Fruit fly (Drosophila melanogaster) whole organism, embryonic: Measurements from ENCODE around the gene aos.

Experiments
- Asciz ChIP-seq: fragments of 200-800 bp; sonication (Bioruptor generic); optimal IDR thresholded peaks from 2 replicates; lab custom pipeline; 2017; ENCODE audit warnings: missing biosample characterization, mild to moderate bottlenecking, missing genetic modification characterization, missing genetic modification reagents
- Blimp-1 ChIP-seq: fragments of 200-800 bp; sonication (Bioruptor generic); optimal IDR thresholded peaks from 3 replicates; lab custom pipeline; 2018; ENCODE audit warnings: missing biosample characterization, missing genetic modification characterization, mild to moderate bottlenecking, moderate library complexity, missing genetic modification reagents
- CG10209 ChIP-seq: fragments of 200-800 bp; sonication (Bioruptor generic); optimal IDR thresholded peaks from 3 replicates; lab custom pipeline; 2017; ENCODE audit warnings: missing biosample characterization, mild to moderate bottlenecking, missing genetic modification characterization, missing genetic modification reagents
- CG10267 ChIP-seq: fragments of 200-800 bp; sonication (Bioruptor generic); optimal IDR thresholded peaks from 2 replicates; lab custom pipeline; 2018; ENCODE audit warnings: missing biosample characterization, mild to moderate bottlenecking, missing genetic modification characterization, moderate library complexity
- CG10366 ChIP-seq: fragments of 200-800 bp; sonication (Bioruptor generic); IDR thresholded peaks from 2 replicates; pipeline ENCODE4 v1.3.6; 2022; ENCODE audit warnings: missing biosample characterization, missing genetic modification characterization
- CG10979 ChIP-seq: fragments of 200-800 bp; sonication (Bioruptor generic); optimal IDR thresholded peaks from 2 replicates; lab custom pipeline; 2018; ENCODE audit warnings: missing biosample characterization, mild to moderate bottlenecking, missing genetic modification characterization, moderate library complexity
- CG11504 ChIP-seq: fragments of 200-800 bp; sonication (Bioruptor generic); optimal IDR thresholded peaks from 3 replicates; lab custom pipeline; 2019; ENCODE audit warnings: missing biosample characterization, mild to moderate bottlenecking, missing genetic modification characterization, moderate library complexity
- CG11696 ChIP-seq: fragments of 200-800 bp; sonication (Bioruptor generic); IDR thresholded peaks from 2 replicates; pipeline ENCODE4 v1.3.6; 2022; ENCODE audit warnings: missing biosample characterization, missing genetic modification characterization
- CG12071 ChIP-seq: fragments of 200-800 bp; sonication (Bioruptor generic); optimal IDR thresholded peaks from 3 replicates; lab custom pipeline; 2018; ENCODE audit warnings: missing biosample characterization, mild to moderate bottlenecking, missing genetic modification characterization
- CG12769 ChIP-seq: fragments of 200-800 bp; sonication (Bioruptor generic); optimal IDR thresholded peaks from 2 replicates; lab custom pipeline; 2019; ENCODE audit warnings: missing biosample characterization, mild to moderate bottlenecking, missing genetic modification characterization, moderate library complexity
- CG12942 ChIP-seq: fragments of 200-800 bp; sonication (Bioruptor generic); optimal IDR thresholded peaks from 3 replicates; lab custom pipeline; 2016; ENCODE audit warnings: missing biosample characterization, missing genetic modification characterization
- CG13123 ChIP-seq: fragments of 200-800 bp; sonication (Bioruptor generic); optimal IDR thresholded peaks from 2 replicates; lab custom pipeline; 2016; ENCODE audit warnings: missing biosample characterization, missing genetic modification characterization
- CG15011 ChIP-seq: fragments of 200-800 bp; sonication (Bioruptor generic); optimal IDR thresholded peaks from 3 replicates; lab custom pipeline; 2018; ENCODE audit warnings: missing biosample characterization, mild to moderate bottlenecking, missing genetic modification characterization
- CG15269 ChIP-seq: fragments of 200-800 bp; sonication (Bioruptor generic); optimal IDR thresholded peaks from 2 replicates; lab custom pipeline; 2018; ENCODE audit warnings: missing biosample characterization, mild to moderate bottlenecking, missing genetic modification characterization, moderate library complexity
- CG2120 ChIP-seq: fragments of 200-800 bp; sonication (Bioruptor generic); optimal IDR thresholded peaks from 3 replicates; lab custom pipeline; 2016; ENCODE audit warnings: missing biosample characterization, missing genetic modification characterization
- CG2202 ChIP-seq: fragments of 200-800 bp; sonication (Bioruptor generic); optimal IDR thresholded peaks from 2 replicates; lab custom pipeline; 2018; ENCODE audit warnings: missing biosample characterization, mild to moderate bottlenecking, missing genetic modification characterization
- CG30431 ChIP-seq: fragments of 200-800 bp; sonication (Bioruptor generic); optimal IDR thresholded peaks from 2 replicates; lab custom pipeline; 2017; ENCODE audit warnings: missing biosample characterization, missing genetic modification characterization
- CG32772 ChIP-seq: fragments of 200-800 bp; sonication (Bioruptor generic); IDR thresholded peaks from 2 replicates; pipeline ENCODE4 v1.3.6; 2022; ENCODE audit warnings: missing biosample characterization, missing genetic modification characterization
- CG4282 ChIP-seq: fragments of 200-800 bp; sonication (Bioruptor generic); optimal IDR thresholded peaks from 2 replicates; lab custom pipeline; 2016; ENCODE audit warnings: missing biosample characterization, missing genetic modification characterization
- CG6765 ChIP-seq: fragments of 200-800 bp; sonication (Bioruptor generic); optimal IDR thresholded peaks from 3 replicates; lab custom pipeline; 2017; ENCODE audit warnings: missing biosample characterization, mild to moderate bottlenecking, missing genetic modification characterization
- CG6813 ChIP-seq: fragments of 200-800 bp; sonication (Bioruptor generic); optimal IDR thresholded peaks from 2 replicates; lab custom pipeline; 2017; ENCODE audit warnings: missing biosample characterization, missing genetic modification characterization, mild to moderate bottlenecking, moderate library complexity, missing genetic modification reagents
- CG8388 ChIP-seq: fragments of 200-800 bp; sonication (Bioruptor generic); optimal IDR thresholded peaks from 2 replicates; lab custom pipeline; 2019; ENCODE audit warnings: missing biosample characterization, mild to moderate bottlenecking, missing genetic modification characterization, moderate library complexity
- CHES-1-like ChIP-seq: fragments of 200-800 bp; sonication (Bioruptor generic); optimal IDR thresholded peaks from 2 replicates; lab custom pipeline; 2016; ENCODE audit warnings: missing biosample characterization, missing genetic modification characterization
- Camta ChIP-seq: fragments of 200-800 bp; sonication (Bioruptor generic); optimal IDR thresholded peaks from 2 replicates; lab custom pipeline; 2016; ENCODE audit warnings: missing biosample characterization, missing genetic modification characterization
- D19A ChIP-seq: fragments of 200-800 bp; optimal IDR thresholded peaks from 3 replicates; lab custom pipeline; 2019; ENCODE audit warnings: missing biosample characterization, mild to moderate bottlenecking, missing genetic modification characterization, moderate library complexity
- Elba2 ChIP-seq: fragments of 200-800 bp; sonication (Bioruptor generic); optimal IDR thresholded peaks from 3 replicates; lab custom pipeline; 2016; ENCODE audit warnings: missing biosample characterization, missing genetic modification characterization
- HLH54F ChIP-seq: fragments of 200-800 bp; sonication (Bioruptor generic); optimal IDR thresholded peaks from 3 replicates; lab custom pipeline; 2016; ENCODE audit warnings: missing biosample characterization, missing genetic modification characterization
- HmgD ChIP-seq: fragments of 200-800 bp; sonication (Bioruptor generic); optimal IDR thresholded peaks from 3 replicates; lab custom pipeline; 2016; ENCODE audit warnings: missing biosample characterization, missing genetic modification characterization
- Hr78 ChIP-seq, 2 experiments: fragments of 200-800 bp in 1 of 2; fragments of >200 bp in 1 of 2; sonication (Bioruptor generic) in 1 of 2; optimal IDR thresholded peaks; 2 replicates each; lab custom pipeline; 2017 to 2019; ENCODE audit warnings: missing biosample characterization in 2 of 2, missing genetic modification characterization in 2 of 2, mild to moderate bottlenecking in 1 of 2, moderate library complexity in 1 of 2
- Meics ChIP-seq: fragments of 200-800 bp; sonication (Bioruptor generic); optimal IDR thresholded peaks from 2 replicates; lab custom pipeline; 2017; ENCODE audit warnings: missing biosample characterization, mild to moderate bottlenecking, missing genetic modification characterization
- NC2α ChIP-seq: fragments of 200-800 bp; sonication (Bioruptor generic); optimal IDR thresholded peaks from 2 replicates; lab custom pipeline; 2016; ENCODE audit warnings: missing biosample characterization, missing genetic modification characterization
- Nf-YA ChIP-seq: fragments of 200-800 bp; sonication (Bioruptor generic); IDR thresholded peaks from 2 replicates; pipeline ENCODE4 v1.3.6; 2022; ENCODE audit warnings: missing biosample characterization, missing genetic modification characterization
- bab2 ChIP-seq: fragments of 200-800 bp; sonication (Bioruptor generic); optimal IDR thresholded peaks from 2 replicates; lab custom pipeline; 2016; ENCODE audit warnings: missing biosample characterization, missing genetic modification characterization
- cg ChIP-seq: fragments of 200-800 bp; sonication (Bioruptor generic); optimal IDR thresholded peaks from 3 replicates; lab custom pipeline; 2019; ENCODE audit warnings: missing biosample characterization, mild to moderate bottlenecking, missing genetic modification characterization, moderate library complexity
- ftz-f1 ChIP-seq: fragments of 200-800 bp; sonication (Bioruptor generic); optimal IDR thresholded peaks from 2 replicates; lab custom pipeline; 2016; ENCODE audit warnings: missing biosample characterization, missing genetic modification characterization
- gcm2 ChIP-seq: fragments of 200-800 bp; sonication (Bioruptor generic); optimal IDR thresholded peaks from 2 replicates; lab custom pipeline; 2016; ENCODE audit warnings: missing biosample characterization, missing genetic modification characterization
- gsb ChIP-seq: fragments of 200-800 bp; sonication (Bioruptor generic); IDR thresholded peaks from 2 replicates; pipeline ENCODE4 v1.3.6; 2022; ENCODE audit warnings: missing biosample characterization, missing genetic modification characterization
- lola ChIP-seq, 3 experiments: fragments of >200 bp in 2 of 3; fragments of 200-800 bp in 1 of 3; sonication (Bioruptor generic) in 1 of 3; optimal IDR thresholded peaks; 2 replicates each; lab custom pipeline; 2017 to 2019; ENCODE audit warnings: missing biosample characterization in 3 of 3, missing genetic modification characterization in 3 of 3, mild to moderate bottlenecking in 1 of 3, moderate library complexity in 1 of 3
- nau ChIP-seq: fragments of 200-800 bp; sonication (Bioruptor generic); optimal IDR thresholded peaks from 3 replicates; lab custom pipeline; 2017; ENCODE audit warnings: missing biosample characterization, mild to moderate bottlenecking, missing genetic modification characterization, missing genetic modification reagents
- onecut ChIP-seq: fragments of 200-800 bp; sonication (Bioruptor generic); IDR thresholded peaks from 2 replicates; pipeline ENCODE4 v1.3.6; 2022; ENCODE audit warnings: missing biosample characterization, missing genetic modification characterization
- pan ChIP-seq, 4 experiments: fragments of >200 bp in 3 of 4; fragments of 200-800 bp in 1 of 4; sonication (Bioruptor generic) in 1 of 4; optimal IDR thresholded peaks in 3 of 4; IDR thresholded peaks in 1 of 4; 2 replicates each; pipeline versions ENCODE4 v1.3.6 to Lab custom; 2017 to 2022; ENCODE audit warnings: missing biosample characterization in 2 of 4, missing genetic modification characterization in 2 of 4, mixed read lengths in 1 of 4
- pum ChIP-seq: fragments of 200-800 bp; sonication (Bioruptor generic); optimal IDR thresholded peaks from 2 replicates; lab custom pipeline; 2016; ENCODE audit warnings: missing biosample characterization, missing genetic modification characterization
- row ChIP-seq: fragments of 200-800 bp; sonication (Bioruptor generic); IDR thresholded peaks from 3 replicates; pipeline ENCODE4 v1.3.6; 2022; ENCODE audit warnings: missing biosample characterization, missing genetic modification characterization
- salm ChIP-seq: fragments of 200-800 bp; sonication (Bioruptor generic); optimal IDR thresholded peaks from 2 replicates; lab custom pipeline; 2018; ENCODE audit warnings: missing biosample characterization, mild to moderate bottlenecking, missing genetic modification characterization
- seq ChIP-seq: fragments of 200-800 bp; sonication (Bioruptor generic); IDR thresholded peaks from 2 replicates; pipeline ENCODE4 v1.3.6; 2022; ENCODE audit warnings: missing biosample characterization, missing genetic modification characterization
- sisA ChIP-seq: fragments of 200-800 bp; sonication (Bioruptor generic); IDR thresholded peaks from 2 replicates; pipeline ENCODE4 v1.3.6; 2022; ENCODE audit warnings: missing biosample characterization, missing genetic modification characterization
- stc ChIP-seq: fragments of 200-800 bp; sonication (Bioruptor generic); IDR thresholded peaks from 2 replicates; pipeline ENCODE4 v1.3.6; 2022; ENCODE audit warnings: missing biosample characterization, missing genetic modification characterization
- stwl ChIP-seq: fragments of 200-800 bp; sonication (Bioruptor generic); optimal IDR thresholded peaks from 3 replicates; lab custom pipeline; 2018; ENCODE audit warnings: missing biosample characterization, mild to moderate bottlenecking, missing genetic modification characterization, moderate library complexity
- tna ChIP-seq: fragments of 200-800 bp; sonication (Bioruptor generic); IDR thresholded peaks from 2 replicates; pipeline ENCODE4 v1.3.6; 2022; ENCODE audit warnings: missing biosample characterization, missing genetic modification characterization; ENCODE audit not compliant: partially characterized antibody
- zfh1 ChIP-seq: fragments of 200-800 bp; sonication (Bioruptor generic); IDR thresholded peaks from 3 replicates; pipeline ENCODE4 v1.3.6; 2022; ENCODE audit warnings: missing biosample characterization, missing genetic modification characterization

aos gene

DNA sequence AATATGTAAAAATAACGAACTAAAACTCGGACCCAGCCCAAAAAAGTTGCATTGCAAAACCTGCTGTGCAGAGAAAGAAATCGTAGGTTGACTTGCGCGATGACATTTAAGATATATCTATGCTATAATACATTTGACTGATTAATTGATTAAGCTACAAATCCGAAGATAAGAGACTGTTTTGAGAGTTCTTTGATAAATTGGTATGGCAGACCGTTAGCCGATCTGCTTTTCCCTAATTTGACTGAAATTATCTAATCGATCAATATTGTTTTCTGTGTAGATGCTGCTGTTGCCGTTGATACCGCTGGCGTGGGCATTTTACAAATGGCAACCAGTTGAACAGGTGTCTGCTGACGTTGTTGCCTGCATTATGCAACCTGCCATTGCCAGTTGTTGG, 1.3 kb downstream of the aos start (continued):
- TF ChIP-seq CG6813 (no peak), CG4282 (GFP tag; lab: Kevin White, UChicago) (no peak), onecut (GFP tag; lab: Robert Waterston, UW) (no peak), CG10209 (GFP tag; lab: Kevin White, UChicago) (no peak), seq (GFP tag; lab: Robert Waterston, UW) (no peak), CG13123 (GFP tag; lab: Kevin White, UChicago) (no peak), Elba2 (no peak), CG10267 (tag; lab: Kevin White, UChicago) (no peak), CG32772 (GFP tag; lab: Robert Waterston, UW) (no peak), salm (tag; lab: Kevin White, UChicago) (no peak), CG10366 (GFP tag; lab: Robert Waterston, UW) (peak; percentile 30), stc (peak; percentile 62), bab2 (GFP tag; lab: Kevin White, UChicago) (no peak), nau (GFP tag; lab: Kevin White, UChicago) (no peak), pan (optimal IDR thresholded peaks at IDR 0.05; lab: Kevin White, UChicago) (no peak), pan (GFP tag; optimal IDR thresholded peaks at IDR 0.05 in 1 of 2, IDR thresholded peaks at IDR 0.05 in 1 of 2) (no peak), Meics (no peak), CG11696 (GFP tag; lab: Robert Waterston, UW) (no peak), stwl (tag; lab: Kevin White, UChicago) (no peak), HLH54F (GFP tag; lab: Kevin White, UChicago) (no peak), CG12071 (GFP tag; lab: Kevin White, UChicago) (peak; percentile 12), zfh1 (no peak), ftz-f1 (GFP tag; lab: Kevin White, UChicago) (no peak), CHES-1-like (GFP tag; lab: Kevin White, UChicago) (no peak), tna (GFP tag; lab: Robert Waterston, UW) (no peak), Nf-YA (GFP tag; lab: Robert Waterston, UW) (no peak), CG12769 (tag; lab: Kevin White, UChicago) (no peak), pum (GFP tag; lab: Kevin White, UChicago) (no peak), sisA (peak; percentile 36; the same call in 1 of the 2 replicates), CG15011 (GFP tag; lab: Kevin White, UChicago) (no peak), CG10979 (tag; lab: Kevin White, UChicago) (peak; percentile 3), gcm2 (no peak), CG15269 (peak; percentile 47), CG6765 (GFP tag; lab: Kevin White, UChicago) (no peak), CG2120 (GFP tag; lab: Kevin White, UChicago) (no peak), HmgD (GFP tag; lab: Kevin White, UChicago) (no peak), CG2202 (tag; lab: Kevin White, UChicago) (no peak), D19A (tag; lab: Kevin White, UChicago) (peak; percentile 24), CG30431 (no peak), Hr78 (GFP tag; optimal IDR thresholded peaks at IDR 0.05; lab: Kevin White, UChicago) (no peak), gsb (no peak), Asciz (GFP tag; lab: Kevin White, UChicago) (peak; percentile 49), CG12942 (GFP tag; lab: Kevin White, UChicago) (no peak), Blimp-1 (GFP tag; lab: Kevin White, UChicago) (no peak), lola (GFP tag; optimal IDR thresholded peaks at IDR 0.05; lab: Kevin White, UChicago) (no peak), NC2α (GFP tag; lab: Kevin White, UChicago) (no peak), row (GFP tag; lab: Robert Waterston, UW) (peak; percentile 35; the same call in 1 of the 3 replicates), CG11504 (tag; lab: Kevin White, UChicago) (peak; percentile 68), Camta (GFP tag; lab: Kevin White, UChicago) (no peak), cg (GFP tag; lab: Kevin White, UChicago) (no peak), CG8388 (GFP tag; lab: Kevin White, UChicago) (peak; percentile 9)
